Fruit fly (Drosophila melanogaster): ENCODE data around the gene Rb97D.

Gene Rb97D

dm6 chr3R:26853699-26854098, 21.8 kb downstream of the Rb97D start (continued):
- no peak for TF ChIP-seq Nf-YB (GFP tag; optimal IDR thresholded peaks at IDR 0.05)
- TF ChIP-seq CG17328 (GFP tag; IDR thresholded peaks at IDR 0.05) = 0 out of 2 replicates have a peak, but pooled peaks have one; percentile 7
- TF ChIP-seq dysf (GFP tag; IDR thresholded peaks at IDR 0.05) = 0 out of 3 replicates have a peak, but pooled peaks have one; percentile 42
- TF ChIP-seq trem (tag; optimal IDR thresholded peaks at IDR 0.05) = no peak
- peak; percentile 88 for TF ChIP-seq Ets65A (GFP tag)
- TF ChIP-seq Elba2 (GFP tag; optimal IDR thresholded peaks at IDR 0.05) = no peak
- no peak for TF ChIP-seq CG14667 (GFP tag; IDR thresholded peaks at IDR 0.05)
- peak; percentile 49 for TF ChIP-seq Ptx1 (GFP tag; IDR thresholded peaks at IDR 0.05)
- no peak for TF ChIP-seq toy (GFP tag; IDR thresholded peaks at IDR 0.05)
- TF ChIP-seq CHES-1-like (GFP tag; optimal IDR thresholded peaks at IDR 0.05) = peak; percentile 3
- no peak for TF ChIP-seq cg (GFP tag; optimal IDR thresholded peaks at IDR 0.05)
- 0 out of 2 replicates have a peak, but pooled peaks have one; percentile 33 for TF ChIP-seq Drgx (GFP tag; IDR thresholded peaks at IDR 0.05)
- no peak for TF ChIP-seq CG3065 (GFP tag; optimal IDR thresholded peaks at IDR 0.05)
- TF ChIP-seq pfk (GFP tag; optimal IDR thresholded peaks at IDR 0.05) = no peak

DNA sequence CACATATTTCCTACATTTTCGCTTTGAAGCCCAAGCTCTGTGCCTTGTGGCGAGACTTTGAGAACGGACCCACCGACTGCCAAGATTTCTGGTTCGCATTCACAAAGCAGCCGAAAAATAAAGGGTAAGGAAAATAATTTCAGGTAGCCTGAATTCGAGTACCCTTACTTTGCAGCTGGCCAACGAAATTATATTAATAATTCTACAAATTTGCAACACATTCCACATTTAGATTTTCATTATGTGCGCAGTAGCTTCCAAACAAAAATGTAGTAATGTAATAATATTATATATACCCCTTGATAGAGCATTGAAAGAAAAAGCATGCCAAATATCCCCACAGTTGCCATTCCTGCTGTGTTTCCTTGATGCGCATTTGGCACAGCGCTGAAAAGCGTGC, 29.1 kb downstream of the Rb97D start:
- TF ChIP-seq CG2120 (GFP tag; optimal IDR thresholded peaks at IDR 0.05) (peak; percentile 7), dmrt99B (tag; optimal IDR thresholded peaks at IDR 0.05) (peak; percentile 2), chm (GFP tag; IDR thresholded peaks at IDR 0.05) (no peak), Hmr (GFP tag; optimal IDR thresholded peaks at IDR 0.05) (peak; percentile 4), D19A (tag; optimal IDR thresholded peaks at IDR 0.05) (peak; percentile 58), mam (GFP tag; optimal IDR thresholded peaks at IDR 0.05) (no peak), dysf (GFP tag; IDR thresholded peaks at IDR 0.05) (peak; percentile 26; the same call in 1 of the 3 replicates), slbo (GFP tag; IDR thresholded peaks at IDR 0.05) (peak; percentile 32; the same call in 1 of the 2 replicates), E2f1 (GFP tag; IDR thresholded peaks at IDR 0.05) (no peak), lab (GFP tag; optimal IDR thresholded peaks at IDR 0.05) (peak; percentile 36), sens (GFP tag) (peak; percentile 4), CG18599 (GFP tag; optimal IDR thresholded peaks at IDR 0.05) (peak; percentile 36), CG6272 (GFP tag; IDR thresholded peaks at IDR 0.05) (no peak), CG7372 (GFP tag; IDR thresholded peaks at IDR 0.05) (no peak), row (GFP tag; IDR thresholded peaks at IDR 0.05) (peak; percentile 29; the same call in 2 of the 3 replicates)

dm6 chr3R:26831861-26832260, 43.7 kb downstream of the Rb97D start:
- no peak for TF ChIP-seq MESR4 (GFP tag; optimal IDR thresholded peaks at IDR 0.05)
- TF ChIP-seq bsh (GFP tag; optimal IDR thresholded peaks at IDR 0.05) = peak in 1 of 2 experiments; percentile 37
- peak; percentile 15; the same call in 1 of the 2 replicates for TF ChIP-seq Drgx (GFP tag; IDR thresholded peaks at IDR 0.05)
- TF ChIP-seq ase (GFP tag; IDR thresholded peaks at IDR 0.05) = no peak
- no peak for TF ChIP-seq Rx (GFP tag; IDR thresholded peaks at IDR 0.05)
- TF ChIP-seq CG4282 (GFP tag; optimal IDR thresholded peaks at IDR 0.05) = no peak
- TF ChIP-seq CG33213 (GFP tag; optimal IDR thresholded peaks at IDR 0.05) = no peak
- no peak for TF ChIP-seq CG2116 (GFP tag; optimal IDR thresholded peaks at IDR 0.05)
- no peak for TF ChIP-seq CG13424 (tag; optimal IDR thresholded peaks at IDR 0.05)
- no peak for TF ChIP-seq HLH4C (GFP tag; IDR thresholded peaks at IDR 0.05; ENCODE audit: partially characterized antibody)
- no peak for TF ChIP-seq Hsf (GFP tag; optimal IDR thresholded peaks at IDR 0.05)
- no peak for TF ChIP-seq fu2 (GFP tag; optimal IDR thresholded peaks at IDR 0.05)
- no peak for TF ChIP-seq Bgb (GFP tag; IDR thresholded peaks at IDR 0.05; ENCODE audit: partially characterized antibody)
- TF ChIP-seq CG14014 (GFP tag; IDR thresholded peaks at IDR 0.05) = no peak
